Worm (Caenorhabditis elegans): ENCODE data around the gene srh-34.

The srh-34 gene

DNA sequence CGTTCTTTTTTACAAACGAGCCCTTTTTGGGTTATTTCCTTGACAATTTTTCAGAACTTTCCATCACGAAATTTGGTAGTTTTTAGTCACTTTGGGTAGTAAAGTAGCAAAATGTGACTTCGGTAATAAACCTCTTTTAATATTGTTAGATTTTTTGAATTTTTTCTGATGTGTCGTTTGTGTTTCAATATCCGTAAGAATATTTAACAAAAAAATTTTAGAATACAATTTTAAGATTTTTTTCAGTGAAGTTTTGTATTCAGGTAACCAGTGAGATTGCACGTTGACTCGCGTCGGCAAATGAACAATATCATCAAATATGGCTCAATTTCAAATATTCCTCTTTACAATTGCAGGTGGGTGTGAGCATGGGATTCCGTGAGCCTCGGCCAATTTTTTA is 26.1 kb upstream of the srh-34 start, which contains the start of gene srt-31:
Gene srt-31, plus strand, starts transcription at position 301 of the 400 bp plus-strand sequence.
- TF ChIP-seq tbx-2 (tag; optimal IDR thresholded peaks at IDR 0.05) (no peak), C08G9.2 (tag; optimal IDR thresholded peaks at IDR 0.05) (no peak), hlh-6 (tag; optimal IDR thresholded peaks at IDR 0.05) (no peak), hlh-8 (tag; optimal IDR thresholded peaks at IDR 0.05) (no peak), rnt-1 (tag; optimal IDR thresholded peaks at IDR 0.05) (no peak), eyg-1 (tag; optimal IDR thresholded peaks at IDR 0.05) (no peak), npax-4 (tag; optimal IDR thresholded peaks at IDR 0.05) (no peak), hlh-30 (tag; optimal IDR thresholded peaks at IDR 0.05; ENCODE audit: insufficient read depth) (no peak), pag-3 (tag; optimal IDR thresholded peaks at IDR 0.05; ENCODE audit: borderline replicate concordance) (no peak), mec-3 (tag; optimal IDR thresholded peaks at IDR 0.05; ENCODE audit: borderline replicate concordance) (no peak), syd-9 (tag; optimal IDR thresholded peaks at IDR 0.05) (no peak), madf-2 (tag; optimal IDR thresholded peaks at IDR 0.05) (no peak), lim-6 (tag; optimal IDR thresholded peaks at IDR 0.05) (no peak)

DNA sequence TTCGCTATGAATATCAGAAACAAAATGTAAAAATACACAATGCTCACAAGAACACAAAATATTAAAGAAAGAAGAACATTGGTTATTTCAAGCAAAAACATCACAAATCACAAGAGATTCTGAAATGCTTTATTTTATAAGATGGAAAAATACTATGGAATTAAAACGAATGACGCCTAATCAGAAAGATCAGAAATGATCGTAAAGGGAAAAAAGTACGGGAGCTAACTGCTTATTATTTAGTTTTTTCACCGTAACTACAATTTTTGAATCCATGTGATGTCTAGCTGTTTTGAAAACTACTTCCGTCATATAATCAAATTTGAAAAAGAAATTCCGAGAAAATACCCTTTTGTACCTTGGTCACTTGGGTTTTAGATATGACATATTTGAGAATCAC is 22.0 kb upstream of the srh-34 start, which contains the start of gene srbc-57:
Gene srbc-57, minus strand, starts transcription at position 101 of the 400 bp plus-strand sequence.
- TF ChIP-seq pha-4 (tag; optimal IDR thresholded peaks at IDR 0.05) (no peak), ama-1 (optimal IDR thresholded peaks at IDR 0.05) (no peak)

DNA sequence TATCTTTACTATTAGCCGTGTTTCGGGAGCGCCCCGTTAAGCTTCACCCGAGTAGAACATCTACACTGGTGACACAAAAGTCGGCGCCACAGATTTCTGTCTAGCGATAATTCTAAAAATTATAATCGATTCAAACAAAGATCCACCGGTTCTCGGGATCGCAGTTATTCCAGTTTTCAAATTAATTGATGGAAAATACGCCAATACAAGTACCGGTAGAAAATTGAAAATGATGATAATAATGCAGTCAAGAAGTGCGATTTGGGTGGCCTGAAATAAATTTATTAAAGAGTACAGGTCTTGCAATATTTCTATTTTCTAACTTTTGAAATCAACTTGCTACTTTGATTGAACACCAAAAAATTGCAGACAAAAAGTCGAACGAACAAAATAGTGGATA is 21.0 kb upstream of the srh-34 start:
- TF ChIP-seq pax-1 (tag; optimal IDR thresholded peaks at IDR 0.05) (no peak), ceh-14 (tag; optimal IDR thresholded peaks at IDR 0.05) (no peak), madf-2 (tag; optimal IDR thresholded peaks at IDR 0.05) (no peak), pha-2 (tag; optimal IDR thresholded peaks at IDR 0.05) (no peak), syd-9 (tag; optimal IDR thresholded peaks at IDR 0.05) (no peak), ttx-3 (tag; optimal IDR thresholded peaks at IDR 0.05) (no peak), tbx-2 (tag; optimal IDR thresholded peaks at IDR 0.05) (no peak), ceh-2 (tag; optimal IDR thresholded peaks at IDR 0.05) (no peak), hlh-15 (tag; optimal IDR thresholded peaks at IDR 0.05) (no peak), hlh-30 (tag; optimal IDR thresholded peaks at IDR 0.05; ENCODE audit: insufficient read depth) (no peak), sdc-2 (tag; optimal IDR thresholded peaks at IDR 0.05) (no peak)

DNA sequence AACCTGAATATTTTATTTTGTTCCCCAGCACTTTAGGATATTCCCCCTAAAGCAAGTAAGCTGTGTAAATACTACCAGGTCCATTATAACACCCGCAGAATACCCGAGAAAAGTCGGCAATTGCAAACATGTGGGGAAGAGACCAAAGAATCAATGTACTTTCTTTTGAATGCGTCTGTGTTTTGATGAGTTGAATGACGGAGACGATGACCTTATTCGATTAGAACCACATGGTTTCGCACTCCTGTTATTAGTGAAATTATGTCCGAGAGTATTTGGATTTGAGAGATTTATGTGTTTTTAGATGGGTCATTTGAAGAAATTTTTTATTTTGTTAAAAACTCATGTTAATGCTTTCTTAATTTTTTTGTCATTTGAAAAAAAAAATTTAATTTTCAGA is 18.9 kb upstream of the srh-34 start:
- TF ChIP-seq sox-4 (tag; optimal IDR thresholded peaks at IDR 0.05) = no peak
- no peak for TF ChIP-seq tbx-2 (tag; optimal IDR thresholded peaks at IDR 0.05)
- no peak for TF ChIP-seq ceh-48 (tag; optimal IDR thresholded peaks at IDR 0.05)
- TF ChIP-seq ref-2 (tag; optimal IDR thresholded peaks at IDR 0.05) = no peak
- TF ChIP-seq elt-4 (tag; optimal IDR thresholded peaks at IDR 0.05) = no peak
- TF ChIP-seq ceh-2 (tag; optimal IDR thresholded peaks at IDR 0.05) = no peak
- no peak for TF ChIP-seq hlh-6 (tag; optimal IDR thresholded peaks at IDR 0.05)
- no peak for TF ChIP-seq ceh-18 (tag; optimal IDR thresholded peaks at IDR 0.05)
- TF ChIP-seq dve-1 (tag; optimal IDR thresholded peaks at IDR 0.05) = no peak
- no peak for TF ChIP-seq hlh-8 (tag; optimal IDR thresholded peaks at IDR 0.05)

DNA sequence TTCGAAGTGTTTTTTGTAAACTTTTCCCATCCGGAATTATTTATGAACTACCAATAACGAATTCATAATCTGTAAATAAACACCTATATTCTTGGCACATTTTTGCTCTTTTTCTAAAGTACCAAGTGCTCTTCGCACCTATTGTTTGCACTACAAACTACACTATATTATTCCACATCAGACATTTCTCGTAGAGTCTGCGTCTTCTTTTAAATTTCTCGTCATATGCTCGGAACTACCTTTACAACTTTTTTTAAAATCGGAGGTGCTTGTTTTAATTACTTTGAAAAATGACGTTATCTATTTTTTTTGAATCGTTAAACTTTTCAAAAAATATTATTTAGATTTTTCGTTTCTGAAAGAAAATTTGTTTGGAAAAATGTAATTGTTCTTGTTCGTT is 18.3 kb upstream of the srh-34 start, which contains the start of gene nhr-201:
Gene nhr-201, plus strand, starts transcription at position 29 of the 400 bp plus-strand sequence.
- TF ChIP-seq pqm-1 (tag; optimal IDR thresholded peaks at IDR 0.05) (no peak), zip-5 (tag; optimal IDR thresholded peaks at IDR 0.05) (no peak), C08G9.2 (tag; optimal IDR thresholded peaks at IDR 0.05) (no peak), pat-9 (tag; optimal IDR thresholded peaks at IDR 0.05) (no peak), ceh-30 (tag; optimal IDR thresholded peaks at IDR 0.05) (no peak), ttx-3 (tag; optimal IDR thresholded peaks at IDR 0.05) (no peak), ztf-16 (tag; optimal IDR thresholded peaks at IDR 0.05) (no peak), ceh-9 (tag; optimal IDR thresholded peaks at IDR 0.05) (no peak), ceh-34 (tag; optimal IDR thresholded peaks at IDR 0.05) (no peak), lin-11 (tag; optimal IDR thresholded peaks at IDR 0.05) (no peak), fax-1 (tag; optimal IDR thresholded peaks at IDR 0.05) (no peak), madf-2 (tag; optimal IDR thresholded peaks at IDR 0.05) (no peak), pros-1 (tag; optimal IDR thresholded peaks at IDR 0.05) (no peak), K09A11.1 (tag; optimal IDR thresholded peaks at IDR 0.05; ENCODE audit: insufficient read depth) (no peak), elt-2 (tag; optimal IDR thresholded peaks at IDR 0.05) (no peak), ceh-48 (tag; optimal IDR thresholded peaks at IDR 0.05) (no peak), T23F11.4 (GFP tag; optimal IDR thresholded peaks at IDR 0.05) (no peak)

Data from whole organism, late embryonic.